Worm (Caenorhabditis elegans): ENCODE data around the gene cst-1.

The cst-1 gene

ce11 chrX:4362522-4362921, 23.1 kb downstream of the cst-1 start, which contains the start of gene F14H12.7:
TSS of gene F14H12.7 (minus strand) at chrX:4362622.
- TF ChIP-seq mbf-1 (tag; optimal IDR thresholded peaks at IDR 0.05) = no peak
- no peak for TF ChIP-seq dmd-4 (tag; optimal IDR thresholded peaks at IDR 0.05)
- no peak for TF ChIP-seq nhr-237 (tag; optimal IDR thresholded peaks at IDR 0.05)
- no peak for TF ChIP-seq ceh-82 (tag; optimal IDR thresholded peaks at IDR 0.05)
- TF ChIP-seq aly-2 (tag; optimal IDR thresholded peaks at IDR 0.05) = no peak
- no peak for TF ChIP-seq nhr-12 (tag; optimal IDR thresholded peaks at IDR 0.05)
- TF ChIP-seq ztf-11 (tag; optimal IDR thresholded peaks at IDR 0.05) = no peak
- TF ChIP-seq lin-11 (tag; optimal IDR thresholded peaks at IDR 0.05) = no peak
- no peak for TF ChIP-seq C34F6.9 (tag; optimal IDR thresholded peaks at IDR 0.05)
- TF ChIP-seq nhr-129 (tag; optimal IDR thresholded peaks at IDR 0.05) = no peak
- TF ChIP-seq fos-1 (tag; optimal IDR thresholded peaks at IDR 0.05) = no peak
- no peak for TF ChIP-seq sem-4 (tag; optimal IDR thresholded peaks at IDR 0.05)
- no peak for TF ChIP-seq snpc-4 (tag; optimal IDR thresholded peaks at IDR 0.05)
- TF ChIP-seq elt-1 (tag; optimal IDR thresholded peaks at IDR 0.05) = no peak
- TF ChIP-seq crh-2 (tag; optimal IDR thresholded peaks at IDR 0.05) = no peak
- no peak for TF ChIP-seq ZK546.5 (tag; optimal IDR thresholded peaks at IDR 0.05)
- no peak for TF ChIP-seq gmeb-1 (tag; optimal IDR thresholded peaks at IDR 0.05)

DNA sequence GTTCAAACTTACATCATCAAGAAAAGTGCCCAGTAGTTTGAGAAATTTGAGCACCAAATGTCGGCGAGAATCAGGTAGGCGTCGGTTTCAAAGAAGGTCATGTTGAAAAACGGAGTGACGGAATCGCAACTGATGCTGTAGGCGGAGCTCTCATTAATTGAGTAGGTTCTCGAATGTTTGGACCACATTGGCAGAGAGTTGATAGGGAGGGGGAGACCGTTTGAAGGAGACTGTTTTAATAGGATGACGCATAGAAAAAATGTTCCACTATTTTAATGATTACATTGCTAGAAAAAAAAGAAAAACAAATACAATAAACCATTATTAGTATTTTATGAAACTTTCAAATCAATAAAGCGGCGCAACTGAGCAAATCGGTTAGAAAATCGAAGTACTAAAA, 23.8 kb downstream of the cst-1 start, which contains the start of gene F14H12.17:
F14H12.17 (minus strand) TSS at position 101 of the 400 bp plus-strand sequence.
- TF ChIP-seq ZK546.5 (tag; optimal IDR thresholded peaks at IDR 0.05) (no peak), F13H6.1 (tag; optimal IDR thresholded peaks at IDR 0.05) (no peak), lsy-2 (tag; optimal IDR thresholded peaks at IDR 0.05) (no peak)

DNA sequence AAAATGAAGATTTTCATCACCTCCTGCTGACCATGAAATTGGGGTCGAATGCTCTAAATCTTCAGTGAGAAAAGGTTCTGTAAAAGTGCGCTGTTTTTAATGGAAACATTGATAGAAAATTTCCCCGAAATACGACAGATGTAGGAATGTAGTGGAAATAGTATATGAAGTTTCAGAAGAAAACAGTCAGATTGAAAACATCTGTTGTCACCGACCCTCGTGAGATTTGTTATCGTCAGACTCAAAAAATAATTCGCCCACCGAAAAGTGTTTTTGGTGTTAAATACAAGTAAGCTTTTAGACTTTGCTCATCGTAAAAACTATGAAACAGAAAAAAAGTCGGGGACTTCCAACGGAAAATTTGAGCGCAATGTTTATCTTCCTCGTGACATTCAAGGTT, 25.4 kb downstream of the cst-1 start, which contains the start of gene F14H12.8:
F14H12.8 (minus strand) TSS at position 101 of the 400 bp plus-strand sequence.
- TF ChIP-seq nhr-237 (tag; optimal IDR thresholded peaks at IDR 0.05) (no peak), zag-1 (tag; optimal IDR thresholded peaks at IDR 0.05) (no peak), dmd-4 (tag; optimal IDR thresholded peaks at IDR 0.05) (no peak), unc-62 (GFP tag; optimal IDR thresholded peaks at IDR 0.05) (no peak), aly-2 (tag; optimal IDR thresholded peaks at IDR 0.05) (no peak), sma-3 (GFP tag; optimal IDR thresholded peaks at IDR 0.05) (no peak), fos-1 (tag; optimal IDR thresholded peaks at IDR 0.05) (no peak), Y55F3AM.14 (GFP tag; optimal IDR thresholded peaks at IDR 0.05) (no peak), R02D3.7 (tag; optimal IDR thresholded peaks at IDR 0.05) (no peak), unc-55 (GFP tag; optimal IDR thresholded peaks at IDR 0.05) (no peak)

DNA sequence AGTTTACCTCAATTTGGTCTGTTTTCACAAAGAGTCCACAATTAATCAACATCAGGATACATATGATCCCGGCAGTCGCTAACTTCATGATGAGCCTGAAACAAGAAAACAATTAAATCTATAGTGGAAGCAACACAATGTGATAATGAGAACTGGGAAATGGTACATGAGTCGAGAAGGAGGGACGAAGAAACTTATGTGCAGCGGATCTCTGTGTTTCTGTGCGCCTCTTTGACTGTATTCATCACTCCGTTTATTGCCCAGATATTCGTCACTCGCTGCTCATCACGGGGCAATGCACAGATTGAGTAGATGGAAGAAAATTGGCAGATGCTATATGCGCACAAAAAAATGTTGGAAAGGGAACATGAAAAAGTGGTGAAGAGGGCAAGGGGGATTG, 26.8 kb downstream of the cst-1 start, which contains the start of gene R160.3:
R160.3 (minus strand) TSS at position 101 of the 400 bp plus-strand sequence.
- no peak for TF ChIP-seq lin-13 (GFP tag; optimal IDR thresholded peaks at IDR 0.05)
- no peak for TF ChIP-seq sma-9 (GFP tag; optimal IDR thresholded peaks at IDR 0.05)
- TF ChIP-seq sma-9 (tag; optimal IDR thresholded peaks at IDR 0.05) = no peak
- TF ChIP-seq ceh-82 (tag; optimal IDR thresholded peaks at IDR 0.05) = no peak
- no peak for TF ChIP-seq elt-3 (tag; optimal IDR thresholded peaks at IDR 0.05)
- no peak for TF ChIP-seq nhr-237 (tag; optimal IDR thresholded peaks at IDR 0.05)
- no peak for TF ChIP-seq elt-1 (tag; optimal IDR thresholded peaks at IDR 0.05)
- TF ChIP-seq nhr-23 (tag; optimal IDR thresholded peaks at IDR 0.05) = no peak
- no peak for TF ChIP-seq peb-1 (tag; optimal IDR thresholded peaks at IDR 0.05)
- TF ChIP-seq sma-3 (GFP tag; optimal IDR thresholded peaks at IDR 0.05) = no peak
- no peak for TF ChIP-seq F13H6.1 (tag; optimal IDR thresholded peaks at IDR 0.05)
- no peak for TF ChIP-seq dmd-4 (tag; optimal IDR thresholded peaks at IDR 0.05)
- TF ChIP-seq ZK546.5 (tag; optimal IDR thresholded peaks at IDR 0.05) = no peak
- no peak for TF ChIP-seq ztf-1 (GFP tag; conservative IDR thresholded peaks at IDR 0.05)
- no peak for TF ChIP-seq R02D3.7 (tag; optimal IDR thresholded peaks at IDR 0.05)
- TF ChIP-seq Y55F3AM.14 (GFP tag; optimal IDR thresholded peaks at IDR 0.05) = no peak
- no peak for TF ChIP-seq ama-1 (optimal IDR thresholded peaks at IDR 0.05)

ce11 chrX:4367414-4367813, 28.0 kb downstream of the cst-1 start, which contains the start of gene R160.10:
TSS of gene R160.10 (minus strand) at chrX:4367514.
- TF ChIP-seq R02D3.7 (tag; optimal IDR thresholded peaks at IDR 0.05) (no peak), nhr-10 (tag; optimal IDR thresholded peaks at IDR 0.05) (no peak), snpc-4 (tag; optimal IDR thresholded peaks at IDR 0.05) (no peak), mbf-1 (tag; optimal IDR thresholded peaks at IDR 0.05) (no peak), C34F6.9 (tag; optimal IDR thresholded peaks at IDR 0.05) (no peak), nhr-6 (tag; optimal IDR thresholded peaks at IDR 0.05) (no peak), nhr-21 (tag; optimal IDR thresholded peaks at IDR 0.05) (no peak), zag-1 (tag; optimal IDR thresholded peaks at IDR 0.05) (no peak), unc-39 (tag; optimal IDR thresholded peaks at IDR 0.05) (no peak)

Data from whole organism, L2 larva.